Fruit fly (Drosophila melanogaster) whole organism, embryonic: Measurements from ENCODE around the gene eIF2alpha.

Experiments used
- CG10147 ChIP-seq: fragments of 200-800 bp; sonication (Bioruptor generic); optimal IDR thresholded peaks from 2 replicates; lab custom pipeline; 2019; ENCODE audit warnings: missing biosample characterization, mild to moderate bottlenecking, missing genetic modification characterization, moderate library complexity
- CG10543 ChIP-seq: fragments of 200-800 bp; sonication (Bioruptor generic); optimal IDR thresholded peaks from 3 replicates; lab custom pipeline; 2017; ENCODE audit warnings: missing biosample characterization, mild to moderate bottlenecking, missing genetic modification characterization, moderate library complexity
- CG10654 ChIP-seq: fragments of 200-800 bp; sonication (Bioruptor generic); optimal IDR thresholded peaks from 2 replicates; lab custom pipeline; 2016; ENCODE audit warnings: missing biosample characterization, missing genetic modification characterization
- CG11456 ChIP-seq: fragments of 200-800 bp; sonication (Bioruptor generic); IDR thresholded peaks from 3 replicates; pipeline ENCODE4 v1.3.6; 2022; ENCODE audit warnings: missing biosample characterization, missing genetic modification characterization
- CG11560 ChIP-seq: fragments of 200-800 bp; sonication (Bioruptor generic); IDR thresholded peaks from 3 replicates; pipeline ENCODE4 v1.3.6; 2022; ENCODE audit warnings: missing biosample characterization, missing genetic modification characterization
- CG14441 ChIP-seq: fragments of 200-800 bp; sonication (Bioruptor generic); IDR thresholded peaks from 2 replicates; pipeline ENCODE4 v1.3.6; 2022; ENCODE audit warnings: missing biosample characterization, missing genetic modification characterization
- CG1529 ChIP-seq: fragments of 200-800 bp; sonication (Bioruptor generic); optimal IDR thresholded peaks from 3 replicates; lab custom pipeline; 2018; ENCODE audit warnings: missing biosample characterization, missing genetic modification characterization
- CG16863 ChIP-seq: fragments of 200-800 bp; sonication (Bioruptor generic); optimal IDR thresholded peaks from 3 replicates; lab custom pipeline; 2016; ENCODE audit warnings: missing biosample characterization, missing genetic modification characterization
- CG17361 ChIP-seq: fragments of 200-800 bp; sonication (Bioruptor generic); IDR thresholded peaks from 3 replicates; pipeline ENCODE4 v1.3.6; 2022; ENCODE audit warnings: missing biosample characterization, missing genetic modification characterization
- CG17802 ChIP-seq: fragments of 200-800 bp; sonication (Bioruptor generic); optimal IDR thresholded peaks from 2 replicates; lab custom pipeline; 2018; ENCODE audit warnings: missing biosample characterization, mild to moderate bottlenecking, missing genetic modification characterization, moderate library complexity
- CG18764 ChIP-seq: fragments of 200-800 bp; sonication (Bioruptor generic); optimal IDR thresholded peaks from 3 replicates; lab custom pipeline; 2016; ENCODE audit warnings: missing biosample characterization, missing genetic modification characterization
- CG2889 ChIP-seq: fragments of 200-800 bp; sonication (Bioruptor generic); IDR thresholded peaks from 3 replicates; pipeline ENCODE4 v1.3.6; 2022; ENCODE audit warnings: missing biosample characterization, missing genetic modification characterization
- CG31224 ChIP-seq: fragments of 200-800 bp; sonication (Bioruptor generic); IDR thresholded peaks from 2 replicates; pipeline ENCODE4 v1.3.6; 2022; ENCODE audit warnings: missing biosample characterization, missing genetic modification characterization
- CG31388 ChIP-seq: fragments of 200-800 bp; sonication (Bioruptor generic); optimal IDR thresholded peaks from 2 replicates; lab custom pipeline; 2016; ENCODE audit warnings: missing biosample characterization, missing genetic modification characterization
- CG34376 ChIP-seq: fragments of 200-800 bp; sonication (Bioruptor generic); optimal IDR thresholded peaks from 2 replicates; lab custom pipeline; 2018; ENCODE audit warnings: missing biosample characterization, mild to moderate bottlenecking, missing genetic modification characterization
- CG3995 ChIP-seq: fragments of 200-800 bp; sonication (Bioruptor generic); optimal IDR thresholded peaks from 3 replicates; lab custom pipeline; 2016; ENCODE audit warnings: missing biosample characterization, missing genetic modification characterization
- CG4854 ChIP-seq: fragments of 200-800 bp; sonication (Bioruptor generic); optimal IDR thresholded peaks from 2 replicates; lab custom pipeline; 2016; ENCODE audit warnings: missing biosample characterization, missing genetic modification characterization, inconsistent platforms
- CG6272 ChIP-seq: fragments of 200-800 bp; sonication (Bioruptor generic); IDR thresholded peaks from 2 replicates; pipeline ENCODE4 v1.3.6; 2022; ENCODE audit warnings: missing biosample characterization, missing genetic modification characterization
- CG8359 ChIP-seq: fragments of 200-800 bp; sonication (Bioruptor generic); optimal IDR thresholded peaks from 2 replicates; lab custom pipeline; 2017; ENCODE audit warnings: missing biosample characterization, mild to moderate bottlenecking, missing genetic modification characterization, borderline replicate concordance
- CG8478 ChIP-seq: fragments of >200 bp; optimal IDR thresholded peaks from 2 replicates; lab custom pipeline; 2018
- CkIIα-i1 ChIP-seq: fragments of 200-800 bp; sonication (Bioruptor generic); IDR thresholded peaks from 2 replicates; pipeline ENCODE4 v1.3.6; 2022; ENCODE audit warnings: missing biosample characterization, missing genetic modification characterization
- D ChIP-seq, 2 experiments: fragments of 200-800 bp in 1 of 2; fragments of >200 bp in 1 of 2; sonication (Bioruptor generic) in 1 of 2; optimal IDR thresholded peaks; 2 replicates in 1 of 2; 3 replicates in 1 of 2; lab custom pipeline; 2017; ENCODE audit warnings: mild to moderate bottlenecking in 1 of 2, missing biosample characterization in 1 of 2, missing genetic modification characterization in 1 of 2, missing genetic modification reagents in 1 of 2
- Dbx ChIP-seq: fragments of 200-800 bp; sonication (Bioruptor generic); IDR thresholded peaks from 3 replicates; pipeline ENCODE4 v1.3.6; 2022; ENCODE audit warnings: missing biosample characterization, missing genetic modification characterization
- Deaf1 ChIP-seq: fragments of 200-800 bp; optimal IDR thresholded peaks from 3 replicates; lab custom pipeline; 2019; ENCODE audit warnings: missing biosample characterization, mild to moderate bottlenecking, missing genetic modification characterization, moderate library complexity
- Dip3 ChIP-seq: fragments of 200-800 bp; sonication (Bioruptor generic); optimal IDR thresholded peaks from 3 replicates; lab custom pipeline; 2016; ENCODE audit warnings: missing biosample characterization, missing genetic modification characterization
- Eip74EF ChIP-seq, 2 experiments: fragments of 200-800 bp in 1 of 2; fragments of >200 bp in 1 of 2; sonication (Bioruptor generic) in 1 of 2; optimal IDR thresholded peaks; 2 replicates each; lab custom pipeline; 2017 to 2019; ENCODE audit warnings: missing biosample characterization in 2 of 2, missing genetic modification characterization in 2 of 2, mild to moderate bottlenecking in 1 of 2, moderate library complexity in 1 of 2
- GATAe ChIP-seq: fragments of 200-800 bp; sonication (Bioruptor generic); conservative IDR thresholded peaks from 2 replicates; pipeline ENCODE4 v1.3.6; 2022; ENCODE audit warnings: missing biosample characterization, missing genetic modification characterization
- Lim3 ChIP-seq: fragments of 200-800 bp; sonication (Bioruptor generic); IDR thresholded peaks from 2 replicates; pipeline ENCODE4 v1.3.6; 2022; ENCODE audit warnings: missing biosample characterization, missing genetic modification characterization
- MBD-R2 ChIP-seq: fragments of 200-800 bp; sonication (Bioruptor generic); IDR thresholded peaks from 2 replicates; pipeline ENCODE4 v1.3.6; 2022; ENCODE audit warnings: missing biosample characterization, missing genetic modification characterization
- Myb ChIP-seq: fragments of 200-800 bp; sonication (Bioruptor generic); optimal IDR thresholded peaks from 2 replicates; lab custom pipeline; 2016; ENCODE audit warnings: missing biosample characterization, missing genetic modification characterization
- Scr ChIP-seq: fragments of 200-800 bp; sonication (Bioruptor generic); IDR thresholded peaks from 2 replicates; pipeline ENCODE4 v1.3.6; 2022; ENCODE audit warnings: missing biosample characterization, missing genetic modification characterization; ENCODE audit not compliant: partially characterized antibody
- Sry-β ChIP-seq: fragments of 200-800 bp; sonication (Bioruptor generic); optimal IDR thresholded peaks from 2 replicates; lab custom pipeline; 2018; ENCODE audit warnings: missing biosample characterization, mild to moderate bottlenecking, missing genetic modification characterization, moderate library complexity
- Taf1 ChIP-seq: fragments of 200-800 bp; sonication (Bioruptor generic); IDR thresholded peaks from 2 replicates; pipeline ENCODE4 v1.3.6; 2022; ENCODE audit warnings: missing biosample characterization, missing genetic modification characterization
- Usf ChIP-seq: fragments of 200-800 bp; sonication (Bioruptor generic); optimal IDR thresholded peaks from 2 replicates; lab custom pipeline; 2017; ENCODE audit warnings: missing genotype, missing biosample characterization, missing genetic modification characterization
- ara ChIP-seq: fragments of 200-800 bp; sonication (Bioruptor generic); IDR thresholded peaks from 2 replicates; pipeline ENCODE4 v1.3.6; 2022; ENCODE audit warnings: missing biosample characterization, missing genetic modification characterization
- cato ChIP-seq: fragments of 200-800 bp; sonication (Bioruptor generic); optimal IDR thresholded peaks from 2 replicates; lab custom pipeline; 2016; ENCODE audit warnings: missing biosample characterization, missing genetic modification characterization, borderline replicate concordance
- gfzf ChIP-seq: fragments of 200-800 bp; sonication (Bioruptor generic); optimal IDR thresholded peaks from 2 replicates; lab custom pipeline; 2016; ENCODE audit warnings: missing biosample characterization, mild to moderate bottlenecking, missing genetic modification characterization, moderate library complexity
- gsb-n ChIP-seq: fragments of 200-800 bp; sonication (Bioruptor generic); optimal IDR thresholded peaks from 3 replicates; lab custom pipeline; 2018; ENCODE audit warnings: missing biosample characterization, mild to moderate bottlenecking, missing genetic modification characterization
- gt ChIP-seq: fragments of 200-800 bp; sonication (Bioruptor generic); IDR thresholded peaks from 2 replicates; pipeline ENCODE4 v1.3.6; 2022; ENCODE audit warnings: missing biosample characterization, missing genetic modification characterization
- kah ChIP-seq: fragments of 200-800 bp; sonication (Bioruptor generic); optimal IDR thresholded peaks from 2 replicates; lab custom pipeline; 2018; ENCODE audit warnings: missing biosample characterization, mild to moderate bottlenecking, missing genetic modification characterization
- knrl ChIP-seq: fragments of 200-800 bp; sonication (Bioruptor generic); IDR thresholded peaks from 3 replicates; pipeline ENCODE4 v1.3.6; 2022; ENCODE audit warnings: missing biosample characterization, missing genetic modification characterization; ENCODE audit not compliant: partially characterized antibody
- maf-S ChIP-seq: fragments of 200-800 bp; sonication (Bioruptor generic); optimal IDR thresholded peaks from 2 replicates; lab custom pipeline; 2016; ENCODE audit warnings: missing biosample characterization, missing genetic modification characterization
- oc ChIP-seq: fragments of 200-800 bp; sonication (Bioruptor generic); optimal IDR thresholded peaks from 2 replicates; lab custom pipeline; 2018; ENCODE audit warnings: missing biosample characterization, mild to moderate bottlenecking, missing genetic modification characterization, moderate library complexity
- odd ChIP-seq: fragments of 200-800 bp; sonication (Bioruptor generic); optimal IDR thresholded peaks from 2 replicates; lab custom pipeline; 2017; ENCODE audit warnings: missing biosample characterization, mild to moderate bottlenecking, missing genetic modification characterization
- otp ChIP-seq: fragments of 200-800 bp; sonication (Bioruptor generic); IDR thresholded peaks from 3 replicates; pipeline ENCODE4, ENCODE4 v1.3.6; 2022; ENCODE audit warnings: missing biosample characterization, missing genetic modification characterization
- pho ChIP-seq: fragments of 200-800 bp; sonication (Bioruptor generic); optimal IDR thresholded peaks from 2 replicates; lab custom pipeline; 2016; ENCODE audit warnings: missing biosample characterization, missing genetic modification characterization
- tap ChIP-seq: fragments of 200-800 bp; optimal IDR thresholded peaks from 3 replicates; lab custom pipeline; 2019; ENCODE audit warnings: missing biosample characterization, mild to moderate bottlenecking, missing genetic modification characterization, moderate library complexity
- zfh2 ChIP-seq: fragments of 200-800 bp; sonication (Bioruptor generic); optimal IDR thresholded peaks from 2 replicates; lab custom pipeline; 2016; ENCODE audit warnings: missing biosample characterization, missing genetic modification characterization

eIF2alpha gene

dm6 chrX:16404803-16405202 is 42.0 kb downstream of the eIF2alpha start, which contains the start of gene CG9981 (continued):
- TF ChIP-seq CG11456 (GFP tag; lab: Robert Waterston, UW), result no peak
- TF ChIP-seq GATAe (GFP tag; lab: Robert Waterston, UW), result peak; percentile 44
- no peak for TF ChIP-seq CG16863 (GFP tag; lab: Kevin White, UChicago)
- no peak for TF ChIP-seq gsb-n (tag; lab: Kevin White, UChicago)
- no peak for TF ChIP-seq ara
- TF ChIP-seq Sry-β (GFP tag; lab: Kevin White, UChicago), result no peak
- peak; percentile 11 for TF ChIP-seq Deaf1 (tag; lab: Kevin White, UChicago)
- no peak for TF ChIP-seq CG18764 (GFP tag; lab: Kevin White, UChicago)
- TF ChIP-seq kah (GFP tag; lab: Kevin White, UChicago), result no peak
- no peak for TF ChIP-seq CG1529 (GFP tag; lab: Kevin White, UChicago)
- no peak for TF ChIP-seq Usf (GFP tag; lab: Kevin White, UChicago)
- TF ChIP-seq CG34376, result peak; percentile 53
- TF ChIP-seq maf-S (GFP tag; lab: Kevin White, UChicago), result no peak
- TF ChIP-seq Taf1 (GFP tag; lab: Robert Waterston, UW), result no peak
- no peak for TF ChIP-seq oc (tag; lab: Kevin White, UChicago)
- no peak for TF ChIP-seq CG11560 (tag; lab: Robert Waterston, UW)

- TF ChIP-seq knrl (GFP tag; lab: Robert Waterston, UW), result no peak
- TF ChIP-seq CG10543, result peak; percentile 44
- TF ChIP-seq CG2889 (GFP tag; lab: Robert Waterston, UW), result peak; percentile 59; the same call in 1 of the 3 replicates
- peak; percentile 46; the same call in 1 of the 2 replicates for TF ChIP-seq MBD-R2 (GFP tag; lab: Robert Waterston, UW)
- TF ChIP-seq D (optimal IDR thresholded peaks at IDR 0.05; lab: Kevin White, UChicago), result no peak
- peak; percentile 38 for TF ChIP-seq D (GFP tag; optimal IDR thresholded peaks at IDR 0.05; lab: Kevin White, UChicago)
- peak; percentile 60 for TF ChIP-seq CG10654 (GFP tag; lab: Kevin White, UChicago)
- TF ChIP-seq CG6272 (GFP tag; lab: Robert Waterston, UW), result peak; percentile 60; the same call in 1 of the 2 replicates
- peak; percentile 61 for TF ChIP-seq pho (GFP tag; lab: Kevin White, UChicago)
- TF ChIP-seq CG14441 (GFP tag; lab: Robert Waterston, UW), result peak; percentile 78
- TF ChIP-seq CG8359 (GFP tag; lab: Kevin White, UChicago), result peak; percentile 30
- peak; percentile 67; the same call in 2 of the 3 replicates for TF ChIP-seq otp (GFP tag; lab: Robert Waterston, UW)
- TF ChIP-seq gt (GFP tag; lab: Robert Waterston, UW), result no peak
- peak in 1 of 2 experiments; percentile 74 for TF ChIP-seq Eip74EF (GFP tag; optimal IDR thresholded peaks at IDR 0.05; lab: Kevin White, UChicago)
- peak; percentile 7 for TF ChIP-seq CG3995 (GFP tag; lab: Kevin White, UChicago)
- peak; percentile 65 for TF ChIP-seq odd
- TF ChIP-seq CG4854, result no peak
- no peak for TF ChIP-seq CkIIα-i1
- TF ChIP-seq cato, result no peak
- peak; percentile 24 for TF ChIP-seq Myb (GFP tag; lab: Kevin White, UChicago)
- TF ChIP-seq zfh2 (GFP tag; lab: Kevin White, UChicago), result peak; percentile 55
- TF ChIP-seq Dbx, result peak; percentile 71; the same call in 2 of the 3 replicates
- TF ChIP-seq CG11456 (GFP tag; lab: Robert Waterston, UW), result peak; percentile 76
- TF ChIP-seq Lim3 (GFP tag; lab: Robert Waterston, UW), result no peak
- no peak for TF ChIP-seq gfzf (GFP tag; lab: Kevin White, UChicago)
- TF ChIP-seq CG10147 (GFP tag; lab: Kevin White, UChicago), result no peak
- TF ChIP-seq CG17802 (tag; lab: Kevin White, UChicago), result peak; percentile 12
- TF ChIP-seq CG31224 (GFP tag; lab: Robert Waterston, UW), result 0 out of 2 replicates have a peak, but pooled peaks have one; percentile 53
- TF ChIP-seq Dip3 (GFP tag; lab: Kevin White, UChicago), result peak; percentile 71
- no peak for TF ChIP-seq tap (tag; lab: Kevin White, UChicago)
- TF ChIP-seq CG17361 (GFP tag; lab: Robert Waterston, UW), result no peak; the same call in 2 of the 3 replicates
- TF ChIP-seq CG11560 (tag; lab: Robert Waterston, UW), result no peak
- TF ChIP-seq Scr (GFP tag; lab: Robert Waterston, UW), result no peak
- no peak for TF ChIP-seq CG8478 (lab: Kevin White, UChicago)
- TF ChIP-seq CG31388 (GFP tag; lab: Kevin White, UChicago), result no peak
Observed at dm6 chrX:16403811-16404420, 42.9 kb downstream of the eIF2alpha start.
